Fruit fly (Drosophila melanogaster): ENCODE results near the gene Pkd2.

Gene Pkd2

DNA sequence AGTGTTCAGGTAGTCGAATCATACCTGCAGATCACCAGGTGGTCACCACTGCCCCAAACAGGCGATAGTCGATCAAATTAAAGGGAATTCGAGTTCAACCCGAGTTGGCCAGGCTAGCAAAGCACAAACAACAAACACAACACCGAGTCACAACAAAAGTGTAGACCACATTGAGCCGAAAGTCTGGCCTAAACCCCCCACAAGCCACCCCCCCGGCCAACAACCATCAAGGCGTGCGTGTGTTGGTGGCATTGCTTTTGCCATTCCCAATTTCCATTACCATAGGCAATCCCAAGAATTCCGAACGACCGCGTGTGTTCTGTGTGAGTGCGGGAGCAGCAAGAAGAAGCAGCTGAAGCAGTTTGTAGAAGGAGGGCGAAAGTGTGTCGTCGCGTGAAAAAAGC lies 36.5 kb downstream of the Pkd2 start, which contains the start of gene SC35 (continued):
- TF ChIP-seq CG10565 (GFP tag; optimal IDR thresholded peaks at IDR 0.05) (no peak), dm (GFP tag; optimal IDR thresholded peaks at IDR 0.05) (peak; percentile 83), ERR (GFP tag; optimal IDR thresholded peaks at IDR 0.05) (no peak), HmgD (GFP tag; optimal IDR thresholded peaks at IDR 0.05) (peak; percentile 50), Dp (GFP tag; optimal IDR thresholded peaks at IDR 0.05) (peak; percentile 11), crp (GFP tag; optimal IDR thresholded peaks at IDR 0.05) (peak in 1 of 2 experiments; percentile 67), Sox102F (GFP tag; optimal IDR thresholded peaks at IDR 0.05) (no peak), aop (GFP tag; IDR thresholded peaks at IDR 0.05) (no peak), bigmax (GFP tag; optimal IDR thresholded peaks at IDR 0.05) (peak; percentile 88), slp2 (GFP tag; optimal IDR thresholded peaks at IDR 0.05) (no peak)

DNA sequence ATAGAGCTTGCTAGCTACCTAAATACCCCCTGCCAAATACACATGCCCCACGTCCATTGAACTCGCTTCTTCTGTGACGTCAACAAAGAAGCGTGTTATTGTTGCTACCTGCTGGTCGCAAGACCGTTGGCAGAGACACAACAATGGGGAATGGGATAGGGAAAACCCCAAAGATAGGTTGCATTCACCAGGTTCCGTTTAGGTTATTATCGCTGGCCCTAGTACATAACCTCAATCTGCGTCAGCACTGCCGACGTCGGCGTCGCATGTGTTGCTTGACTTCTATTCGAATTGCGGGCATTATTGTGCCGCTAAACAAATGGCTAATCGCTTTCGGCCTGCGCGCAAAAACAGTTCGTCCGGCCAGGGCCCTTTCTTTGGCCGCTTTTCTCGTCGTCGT lies 37.4 kb downstream of the Pkd2 start:
- TF ChIP-seq bbx (GFP tag; IDR thresholded peaks at IDR 0.05; ENCODE audit: partially characterized antibody) (peak; percentile 20; the same call in 1 of the 2 replicates), Adf1 (GFP tag; IDR thresholded peaks at IDR 0.05) (peak; percentile 86), twi (tag; optimal IDR thresholded peaks at IDR 0.05) (peak; percentile 9), CG42726 (GFP tag; IDR thresholded peaks at IDR 0.05; ENCODE audit: partially characterized antibody) (peak; percentile 45; the same call in 1 of the 2 replicates), dm (GFP tag; optimal IDR thresholded peaks at IDR 0.05) (peak; percentile 40), gem (tag; optimal IDR thresholded peaks at IDR 0.05) (no peak), Bgb (GFP tag; IDR thresholded peaks at IDR 0.05; ENCODE audit: partially characterized antibody) (0 out of 2 replicates have a peak, but pooled peaks have one; percentile 15), trh (GFP tag; optimal IDR thresholded peaks at IDR 0.05) (no peak), MBD-R2 (GFP tag; IDR thresholded peaks at IDR 0.05) (peak; percentile 28; the same call in 1 of the 2 replicates), repo (GFP tag; optimal IDR thresholded peaks at IDR 0.05) (no peak), sug (tag; optimal IDR thresholded peaks at IDR 0.05) (peak; percentile 46), slbo (GFP tag; IDR thresholded peaks at IDR 0.05) (no peak), ATbp (GFP tag; optimal IDR thresholded peaks at IDR 0.05) (no peak), CG12769 (tag; optimal IDR thresholded peaks at IDR 0.05) (peak; percentile 11), bigmax (GFP tag; optimal IDR thresholded peaks at IDR 0.05) (peak; percentile 98), CG8944 (GFP tag; optimal IDR thresholded peaks at IDR 0.05) (no peak), CG34422 (GFP tag; IDR thresholded peaks at IDR 0.05) (peak; percentile 51; the same call in 1 of the 3 replicates), MESR4 (GFP tag; optimal IDR thresholded peaks at IDR 0.05) (peak; percentile 17), Dfd (GFP tag; optimal IDR thresholded peaks at IDR 0.05) (no peak), C15 (GFP tag; IDR thresholded peaks at IDR 0.05) (no peak), kni (GFP tag; optimal IDR thresholded peaks at IDR 0.05) (peak; percentile 34), pzg (GFP tag; optimal IDR thresholded peaks at IDR 0.05) (peak; percentile 5), sens (GFP tag) (peak; percentile 59), chinmo (GFP tag; IDR thresholded peaks at IDR 0.05; ENCODE audit: partially characterized antibody) (0 out of 4 replicates have a peak, but pooled peaks have one; percentile 22), CG6854 (GFP tag; optimal IDR thresholded peaks at IDR 0.05) (no peak), CG15479 (GFP tag; optimal IDR thresholded peaks at IDR 0.05) (peak; percentile 84)

dm6 chr2L:12435976-12436771 lies 38.1 kb downstream of the Pkd2 start:
- TF ChIP-seq danr (GFP tag; IDR thresholded peaks at IDR 0.05) (no peak), luna (GFP tag; optimal IDR thresholded peaks at IDR 0.05) (no peak), sqz (GFP tag; optimal IDR thresholded peaks at IDR 0.05) (no peak), CG3163 (GFP tag; optimal IDR thresholded peaks at IDR 0.05) (no peak), HmgZ (tag; optimal IDR thresholded peaks at IDR 0.05) (peak; percentile 11), CG42726 (GFP tag; IDR thresholded peaks at IDR 0.05; ENCODE audit: partially characterized antibody) (no peak), crol (GFP tag; IDR thresholded peaks at IDR 0.05) (peak; percentile 66), dysf (GFP tag; IDR thresholded peaks at IDR 0.05) (no peak), CG4360 (GFP tag; IDR thresholded peaks at IDR 0.05) (no peak), prd (optimal IDR thresholded peaks at IDR 0.05) (no peak), prd (GFP tag; IDR thresholded peaks at IDR 0.05) (0 out of 3 replicates have a peak, but pooled peaks have one; percentile 10), Max (GFP tag; optimal IDR thresholded peaks at IDR 0.05) (no peak), Mad (GFP tag; optimal IDR thresholded peaks at IDR 0.05) (no peak), cas (GFP tag; IDR thresholded peaks at IDR 0.05) (no peak), fu2 (GFP tag; optimal IDR thresholded peaks at IDR 0.05) (no peak)

All from whole organism, embryonic.